Worm (Caenorhabditis elegans): ENCODE results near the gene Y77E11A.8.

ce11 chrIV:1443514-1443913, 18.7 kb upstream of the Y77E11A.8 start:
- TF ChIP-seq ceh-16 (tag; optimal IDR thresholded peaks at IDR 0.05) = no peak
- no peak for TF ChIP-seq aly-2 (tag; optimal IDR thresholded peaks at IDR 0.05)
- TF ChIP-seq nfya-1 (tag; optimal IDR thresholded peaks at IDR 0.05; ENCODE audit: insufficient read depth) = no peak

Measured in whole organism, L3 larva.